Worm (Caenorhabditis elegans): ENCODE measurements around the gene mars-1.

mars-1 gene

ce11 chrIV:11625482-11625881 is 9.8 kb downstream of the mars-1 start, which contains the start of gene lys-5:
lys-5 (minus strand) TSS chrIV:11625582.
- TF ChIP-seq aha-1 (tag), result peak; percentile 41
- TF ChIP-seq ceh-28 (tag; optimal IDR thresholded peaks at IDR 0.05), result no peak

- no peak for TF ChIP-seq mdl-1 (tag; optimal IDR thresholded peaks at IDR 0.05)
- no peak for TF ChIP-seq lin-13 (GFP tag; optimal IDR thresholded peaks at IDR 0.05)
- TF ChIP-seq nhr-28 (tag; optimal IDR thresholded peaks at IDR 0.05), result peak; percentile 61
- no peak for TF ChIP-seq arid-1 (GFP tag; conservative IDR thresholded peaks at IDR 0.05)
- no peak for TF ChIP-seq vab-7 (GFP tag; IDR thresholded peaks at IDR 0.05)
- no peak for TF ChIP-seq nhr-41 (GFP tag; IDR thresholded peaks at IDR 0.05)
- TF ChIP-seq mdt-29 (GFP tag; IDR thresholded peaks at IDR 0.05), result no peak
- TF ChIP-seq unc-62 (GFP tag; optimal IDR thresholded peaks at IDR 0.05 in 1 of 2), result peak in 1 of 2 experiments; percentile 88
- no peak for TF ChIP-seq unc-62 (tag; optimal IDR thresholded peaks at IDR 0.05)
- TF ChIP-seq daf-16 (GFP tag; optimal IDR thresholded peaks at IDR 0.05), result no peak
- peak; percentile 37 for TF ChIP-seq daf-16 (tag; optimal IDR thresholded peaks at IDR 0.05)
- TF ChIP-seq saeg-2 (GFP tag; IDR thresholded peaks at IDR 0.05), result no peak
- TF ChIP-seq Y75B8A.6 (GFP tag; IDR thresholded peaks at IDR 0.05), result no peak
- TF ChIP-seq lin-38 (GFP tag; IDR thresholded peaks at IDR 0.05), result no peak
- peak; percentile 65 for TF ChIP-seq pqm-1 (tag; optimal IDR thresholded peaks at IDR 0.05)
- TF ChIP-seq hlh-11 (tag; optimal IDR thresholded peaks at IDR 0.05), result peak; percentile 59
- TF ChIP-seq daf-12 (tag; optimal IDR thresholded peaks at IDR 0.05), result no peak
- peak; percentile 67 for TF ChIP-seq dve-1 (tag; optimal IDR thresholded peaks at IDR 0.05; ENCODE audit: insufficient read depth)
- peak; percentile 74 for TF ChIP-seq aha-1 (tag)
- no peak for TF ChIP-seq nhr-48 (tag; optimal IDR thresholded peaks at IDR 0.05)
- TF ChIP-seq ceh-82 (tag; optimal IDR thresholded peaks at IDR 0.05), result no peak
- peak; percentile 32 for TF ChIP-seq hlh-30 (tag; optimal IDR thresholded peaks at IDR 0.05; ENCODE audit: insufficient read depth)
- peak; percentile 70 for TF ChIP-seq dmd-6 (GFP tag; IDR thresholded peaks at IDR 0.05)
- no peak for TF ChIP-seq nhr-76 (tag; optimal IDR thresholded peaks at IDR 0.05)
- no peak for TF ChIP-seq F44E2.7 (GFP tag; IDR thresholded peaks at IDR 0.05)
Observed at ce11 chrIV:11623759-11624287, 11.5 kb downstream of the mars-1 start.

DNA sequence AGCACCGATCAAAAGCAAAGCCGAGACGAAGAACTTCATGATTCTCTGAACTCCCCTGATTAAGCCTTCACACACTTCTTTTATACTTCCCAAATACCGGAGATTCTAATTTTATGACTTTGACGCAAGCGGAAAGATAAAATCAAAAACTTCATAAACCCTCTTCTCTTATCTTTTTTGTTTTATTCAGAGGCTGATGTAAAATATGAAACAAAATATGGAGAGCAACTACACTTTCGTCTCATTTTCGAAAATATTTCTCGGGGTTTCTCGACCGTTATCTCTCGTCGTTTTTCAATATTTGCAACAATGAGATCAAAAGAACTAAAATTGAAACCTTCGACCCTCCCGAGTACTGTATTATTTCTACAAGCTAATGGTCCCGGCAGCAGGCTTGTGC is 12.2 kb downstream of the mars-1 start, which contains the start of gene lys-4:
Gene lys-4 (minus strand): TSS at position 115 of the 400 bp plus-strand sequence.
- TF ChIP-seq fos-1 (tag; optimal IDR thresholded peaks at IDR 0.05), result no peak
- TF ChIP-seq nhr-28 (tag; optimal IDR thresholded peaks at IDR 0.05), result peak; percentile 36
- peak; percentile 40 for TF ChIP-seq dmd-6 (GFP tag; IDR thresholded peaks at IDR 0.05)
- TF ChIP-seq lir-3 (tag; optimal IDR thresholded peaks at IDR 0.05), result no peak
- TF ChIP-seq snpc-4 (tag; optimal IDR thresholded peaks at IDR 0.05), result no peak
- no peak for TF ChIP-seq nhr-237 (tag; optimal IDR thresholded peaks at IDR 0.05)
- TF ChIP-seq duxl-1 (tag; optimal IDR thresholded peaks at IDR 0.05; ENCODE audit: poor library complexity), result no peak
- no peak for TF ChIP-seq nhr-10 (tag; optimal IDR thresholded peaks at IDR 0.05)
- no peak for TF ChIP-seq aha-1 (tag)
- TF ChIP-seq ceh-28 (tag; optimal IDR thresholded peaks at IDR 0.05), result no peak
- no peak for TF ChIP-seq lin-29 (GFP tag; IDR thresholded peaks at IDR 0.05)
- TF ChIP-seq skn-1 (tag; optimal IDR thresholded peaks at IDR 0.05), result no peak
- no peak for TF ChIP-seq ama-1 (optimal IDR thresholded peaks at IDR 0.05)
- TF ChIP-seq daf-16 (GFP tag; optimal IDR thresholded peaks at IDR 0.05), result no peak
- peak; percentile 33 for TF ChIP-seq daf-16 (tag; optimal IDR thresholded peaks at IDR 0.05)
- peak; percentile 30 for TF ChIP-seq hlh-11 (tag; optimal IDR thresholded peaks at IDR 0.05)
- no peak for TF ChIP-seq nhr-76 (tag; optimal IDR thresholded peaks at IDR 0.05)
- TF ChIP-seq dve-1 (tag; optimal IDR thresholded peaks at IDR 0.05; ENCODE audit: insufficient read depth), result peak; percentile 42

ce11 chrIV:11622336-11622735 is 13.0 kb downstream of the mars-1 start:
- TF ChIP-seq vab-7 (GFP tag; IDR thresholded peaks at IDR 0.05) (no peak), mep-1 (tag; optimal IDR thresholded peaks at IDR 0.05) (no peak), daf-16 (GFP tag; optimal IDR thresholded peaks at IDR 0.05) (no peak), daf-16 (tag; optimal IDR thresholded peaks at IDR 0.05) (peak; percentile 61), hif-1 (tag; optimal IDR thresholded peaks at IDR 0.05) (no peak), aly-2 (tag; optimal IDR thresholded peaks at IDR 0.05) (no peak), unc-62 (GFP tag; optimal IDR thresholded peaks at IDR 0.05 in 1 of 2) (peak in 1 of 2 experiments; percentile 62), unc-62 (tag; optimal IDR thresholded peaks at IDR 0.05) (no peak), dve-1 (tag; optimal IDR thresholded peaks at IDR 0.05; ENCODE audit: insufficient read depth) (peak; percentile 2), snpc-1.2 (GFP tag; IDR thresholded peaks at IDR 0.05) (no peak), daf-8 (GFP tag; IDR thresholded peaks at IDR 0.05) (no peak)

Measured in whole organism, L4 larva.